Fruit fly (Drosophila melanogaster) whole organism, embryonic: ENCODE data around the gene Ykt6.
A peak's percentile ranks its signal among the peaks of the same experiment; 100 is the strongest.

Experiments used
- Antp ChIP-seq: fragments of 200-800 bp; sonication (Bioruptor generic); optimal IDR thresholded peaks from 3 replicates; lab custom pipeline; 2016; ENCODE audit warnings: missing biosample characterization, missing genetic modification characterization
- Atf6 ChIP-seq: fragments of 200-800 bp; sonication (Bioruptor generic); IDR thresholded peaks from 2 replicates; pipeline ENCODE4 v1.3.6; 2022; ENCODE audit warnings: missing biosample characterization, missing genetic modification characterization
- B-H2 ChIP-seq: fragments of 200-800 bp; sonication (Bioruptor generic); optimal IDR thresholded peaks from 2 replicates; lab custom pipeline; 2018; ENCODE audit warnings: missing biosample characterization, mild to moderate bottlenecking, missing genetic modification characterization
- CG10209 ChIP-seq: fragments of 200-800 bp; sonication (Bioruptor generic); optimal IDR thresholded peaks from 3 replicates; lab custom pipeline; 2017; ENCODE audit warnings: missing biosample characterization, mild to moderate bottlenecking, missing genetic modification characterization, missing genetic modification reagents
- CG13296 ChIP-seq: fragments of 200-800 bp; sonication (Bioruptor generic); optimal IDR thresholded peaks from 3 replicates; lab custom pipeline; 2018; ENCODE audit warnings: missing biosample characterization, mild to moderate bottlenecking, missing genetic modification characterization
- CG13424 ChIP-seq: fragments of 200-800 bp; sonication (Bioruptor generic); optimal IDR thresholded peaks from 2 replicates; lab custom pipeline; 2019; ENCODE audit warnings: missing biosample characterization, mild to moderate bottlenecking, missing genetic modification characterization, moderate library complexity
- CG13775 ChIP-seq: fragments of 200-800 bp; sonication (Bioruptor generic); optimal IDR thresholded peaks from 3 replicates; lab custom pipeline; 2017; ENCODE audit warnings: missing biosample characterization, mild to moderate bottlenecking, missing genetic modification characterization
- CG15011 ChIP-seq: fragments of 200-800 bp; sonication (Bioruptor generic); optimal IDR thresholded peaks from 3 replicates; lab custom pipeline; 2018; ENCODE audit warnings: missing biosample characterization, mild to moderate bottlenecking, missing genetic modification characterization
- CG15696 ChIP-seq: fragments of 200-800 bp; sonication (Bioruptor generic); optimal IDR thresholded peaks from 2 replicates; lab custom pipeline; 2019; ENCODE audit warnings: missing biosample characterization, mild to moderate bottlenecking, missing genetic modification characterization, moderate library complexity
- CG16779 ChIP-seq: fragments of 200-800 bp; sonication (Bioruptor generic); IDR thresholded peaks from 2 replicates; pipeline ENCODE4 v1.3.6; 2022; ENCODE audit warnings: missing biosample characterization, missing genetic modification characterization
- CG17568 ChIP-seq: fragments of 200-800 bp; sonication (Bioruptor generic); optimal IDR thresholded peaks from 2 replicates; lab custom pipeline; 2018; ENCODE audit warnings: missing biosample characterization, mild to moderate bottlenecking, missing genetic modification characterization, moderate library complexity
- CG2120 ChIP-seq: fragments of 200-800 bp; sonication (Bioruptor generic); optimal IDR thresholded peaks from 3 replicates; lab custom pipeline; 2016; ENCODE audit warnings: missing biosample characterization, missing genetic modification characterization
- CG30431 ChIP-seq: fragments of 200-800 bp; sonication (Bioruptor generic); optimal IDR thresholded peaks from 2 replicates; lab custom pipeline; 2017; ENCODE audit warnings: missing biosample characterization, missing genetic modification characterization
- CG33557 ChIP-seq: fragments of 200-800 bp; sonication (Bioruptor generic); optimal IDR thresholded peaks from 2 replicates; lab custom pipeline; 2019; ENCODE audit warnings: missing biosample characterization, mild to moderate bottlenecking, missing genetic modification characterization, moderate library complexity
- CG3847 ChIP-seq: fragments of 200-800 bp; sonication (Bioruptor generic); IDR thresholded peaks from 2 replicates; pipeline ENCODE4 v1.3.6; 2022; ENCODE audit warnings: missing biosample characterization, missing genetic modification characterization
- CG4707 ChIP-seq: fragments of 200-800 bp; sonication (Bioruptor generic); optimal IDR thresholded peaks from 2 replicates; lab custom pipeline; 2018; ENCODE audit warnings: missing biosample characterization, mild to moderate bottlenecking, missing genetic modification characterization, moderate library complexity
- CG6765 ChIP-seq: fragments of 200-800 bp; sonication (Bioruptor generic); optimal IDR thresholded peaks from 3 replicates; lab custom pipeline; 2017; ENCODE audit warnings: missing biosample characterization, mild to moderate bottlenecking, missing genetic modification characterization
- CG6854 ChIP-seq: fragments of 200-800 bp; sonication (Bioruptor generic); optimal IDR thresholded peaks from 3 replicates; lab custom pipeline; 2017; ENCODE audit warnings: missing biosample characterization, mild to moderate bottlenecking, missing genetic modification characterization
- CG7786 ChIP-seq: fragments of 200-800 bp; sonication (Bioruptor generic); optimal IDR thresholded peaks from 2 replicates; lab custom pipeline; 2016; ENCODE audit warnings: missing biosample characterization, missing genetic modification characterization
- CG8089 ChIP-seq: fragments of 200-800 bp; sonication (Bioruptor generic); optimal IDR thresholded peaks from 3 replicates; lab custom pipeline; 2016; ENCODE audit warnings: missing biosample characterization, missing genetic modification characterization
- CG9215 ChIP-seq: fragments of 200-800 bp; sonication (Bioruptor generic); IDR thresholded peaks from 2 replicates; pipeline ENCODE4 v1.3.6; 2022; ENCODE audit warnings: missing biosample characterization, missing genetic modification characterization
- CG9437 ChIP-seq: fragments of 200-800 bp; sonication (Bioruptor generic); optimal IDR thresholded peaks from 2 replicates; lab custom pipeline; 2018; ENCODE audit warnings: missing biosample characterization, mild to moderate bottlenecking, missing genetic modification characterization
- CG9609 ChIP-seq: fragments of 200-800 bp; sonication (Bioruptor generic); optimal IDR thresholded peaks from 3 replicates; lab custom pipeline; 2016; ENCODE audit warnings: missing biosample characterization, missing genetic modification characterization
- CrebB ChIP-seq: fragments of 200-800 bp; sonication (Bioruptor generic); optimal IDR thresholded peaks from 3 replicates; lab custom pipeline; 2018; ENCODE audit warnings: missing biosample characterization, mild to moderate bottlenecking, missing genetic modification characterization
- Gsc ChIP-seq: fragments of 200-800 bp; sonication (Bioruptor generic); IDR thresholded peaks from 2 replicates; pipeline ENCODE4 v1.3.6; 2022; ENCODE audit warnings: missing biosample characterization, missing genetic modification characterization
- HLHmδ ChIP-seq: fragments of 200-800 bp; sonication (Bioruptor generic); optimal IDR thresholded peaks from 2 replicates; lab custom pipeline; 2018; ENCODE audit warnings: missing biosample characterization, mild to moderate bottlenecking, missing genetic modification characterization, moderate library complexity
- Mad ChIP-seq: fragments of 200-800 bp; sonication (Bioruptor generic); optimal IDR thresholded peaks from 2 replicates; lab custom pipeline; 2016; ENCODE audit warnings: missing biosample characterization, missing genetic modification characterization
- NK7.1 ChIP-seq: fragments of 200-800 bp; sonication (Bioruptor generic); optimal IDR thresholded peaks from 3 replicates; lab custom pipeline; 2016; ENCODE audit warnings: missing biosample characterization, missing genetic modification characterization
- Neu2 ChIP-seq: fragments of 200-800 bp; sonication (Bioruptor generic); optimal IDR thresholded peaks from 3 replicates; lab custom pipeline; 2016; ENCODE audit warnings: missing biosample characterization, missing genetic modification characterization, borderline replicate concordance
- Nf-YC ChIP-seq: fragments of 200-800 bp; optimal IDR thresholded peaks from 3 replicates; lab custom pipeline; 2019; ENCODE audit warnings: missing biosample characterization, mild to moderate bottlenecking, missing genetic modification characterization, moderate library complexity
- Vsx1 ChIP-seq: fragments of 200-800 bp; sonication (Bioruptor generic); optimal IDR thresholded peaks from 2 replicates; lab custom pipeline; 2017; ENCODE audit warnings: missing biosample characterization, mild to moderate bottlenecking, missing genetic modification characterization, missing genetic modification reagents
- ap ChIP-seq: fragments of 200-800 bp; sonication (Bioruptor generic); IDR thresholded peaks from 2 replicates; pipeline ENCODE4 v1.3.6; 2022; ENCODE audit warnings: missing biosample characterization, missing genetic modification characterization
- chif ChIP-seq, 2 experiments: fragments of 200-800 bp; sonication (Bioruptor generic); optimal IDR thresholded peaks; 3 replicates each; lab custom pipeline; 2016; ENCODE audit warnings: missing biosample characterization in 2 of 2, missing genetic modification characterization in 2 of 2
- crc ChIP-seq: fragments of 200-800 bp; sonication (Bioruptor generic); optimal IDR thresholded peaks from 2 replicates; lab custom pipeline; 2016; ENCODE audit warnings: missing biosample characterization, missing genetic modification characterization
- exex ChIP-seq: fragments of 200-800 bp; sonication (Bioruptor generic); optimal IDR thresholded peaks from 4 replicates; lab custom pipeline; 2018; ENCODE audit warnings: missing biosample characterization, mild to moderate bottlenecking, missing genetic modification characterization, moderate library complexity
- eyg ChIP-seq: fragments of 200-800 bp; sonication (Bioruptor generic); optimal IDR thresholded peaks from 3 replicates; lab custom pipeline; 2016; ENCODE audit warnings: missing biosample characterization, missing genetic modification characterization
- fd96Cb ChIP-seq: fragments of 200-800 bp; sonication (Bioruptor generic); optimal IDR thresholded peaks from 2 replicates; lab custom pipeline; 2018; ENCODE audit warnings: missing biosample characterization, mild to moderate bottlenecking, missing genetic modification characterization, moderate library complexity
- gro ChIP-seq: fragments of 200-800 bp; sonication (Bioruptor generic); optimal IDR thresholded peaks from 2 replicates; lab custom pipeline; 2016; ENCODE audit warnings: missing biosample characterization, missing genetic modification characterization
- insv ChIP-seq, 2 experiments: fragments of 200-800 bp; sonication (Bioruptor generic); optimal IDR thresholded peaks; 3 replicates each; lab custom pipeline; 2016 to 2018; ENCODE audit warnings: missing biosample characterization in 2 of 2, missing genetic modification characterization in 2 of 2
- lmd ChIP-seq: fragments of 200-800 bp; sonication (Bioruptor generic); IDR thresholded peaks from 2 replicates; pipeline ENCODE4 v1.3.6; 2022; ENCODE audit warnings: missing biosample characterization, missing genetic modification characterization
- lola ChIP-seq, 3 experiments: fragments of >200 bp in 2 of 3; fragments of 200-800 bp in 1 of 3; sonication (Bioruptor generic) in 1 of 3; optimal IDR thresholded peaks; 2 replicates each; lab custom pipeline; 2017 to 2019; ENCODE audit warnings: missing biosample characterization in 3 of 3, missing genetic modification characterization in 3 of 3, mild to moderate bottlenecking in 1 of 3, moderate library complexity in 1 of 3
- mld ChIP-seq: fragments of 200-800 bp; sonication (Bioruptor generic); IDR thresholded peaks from 3 replicates; pipeline ENCODE4 v1.3.6; 2022; ENCODE audit warnings: missing biosample characterization, missing genetic modification characterization; ENCODE audit not compliant: partially characterized antibody
- nom ChIP-seq: fragments of 200-800 bp; sonication (Bioruptor generic); optimal IDR thresholded peaks from 2 replicates; lab custom pipeline; 2017; ENCODE audit warnings: missing biosample characterization, missing genetic modification characterization, mild to moderate bottlenecking, moderate library complexity, missing genetic modification reagents
- ro ChIP-seq: fragments of 200-800 bp; sonication (Bioruptor generic); IDR thresholded peaks from 2 replicates; pipeline ENCODE4 v1.3.6; 2022; ENCODE audit warnings: missing biosample characterization, missing genetic modification characterization
- sug ChIP-seq: fragments of 200-800 bp; optimal IDR thresholded peaks from 2 replicates; lab custom pipeline; 2019; ENCODE audit warnings: missing biosample characterization, mild to moderate bottlenecking, missing genetic modification characterization, moderate library complexity
- tll ChIP-seq, 2 experiments: fragments of 200-800 bp in 1 of 2; fragments of >200 bp in 1 of 2; sonication (Bioruptor generic) in 1 of 2; optimal IDR thresholded peaks; 2 replicates each; lab custom pipeline; 2017 to 2019; ENCODE audit warnings: missing biosample characterization in 2 of 2, missing genetic modification characterization in 2 of 2, mild to moderate bottlenecking in 1 of 2, moderate library complexity in 1 of 2
- ttk ChIP-seq: fragments of 200-800 bp; sonication (Bioruptor generic); IDR thresholded peaks from 2 replicates; pipeline ENCODE4 v2.1.2; 2022; ENCODE audit warnings: missing biosample characterization, missing genetic modification characterization
- z ChIP-seq: fragments of 200-800 bp; sonication (Bioruptor generic); IDR thresholded peaks from 3 replicates; pipeline ENCODE4 v1.3.6; 2022; ENCODE audit warnings: missing biosample characterization, missing genetic modification characterization
- zen ChIP-seq: fragments of 200-800 bp; sonication (Bioruptor generic); optimal IDR thresholded peaks from 3 replicates; lab custom pipeline; 2018; ENCODE audit warnings: missing biosample characterization, mild to moderate bottlenecking, missing genetic modification characterization, moderate library complexity

The Ykt6 gene

DNA sequence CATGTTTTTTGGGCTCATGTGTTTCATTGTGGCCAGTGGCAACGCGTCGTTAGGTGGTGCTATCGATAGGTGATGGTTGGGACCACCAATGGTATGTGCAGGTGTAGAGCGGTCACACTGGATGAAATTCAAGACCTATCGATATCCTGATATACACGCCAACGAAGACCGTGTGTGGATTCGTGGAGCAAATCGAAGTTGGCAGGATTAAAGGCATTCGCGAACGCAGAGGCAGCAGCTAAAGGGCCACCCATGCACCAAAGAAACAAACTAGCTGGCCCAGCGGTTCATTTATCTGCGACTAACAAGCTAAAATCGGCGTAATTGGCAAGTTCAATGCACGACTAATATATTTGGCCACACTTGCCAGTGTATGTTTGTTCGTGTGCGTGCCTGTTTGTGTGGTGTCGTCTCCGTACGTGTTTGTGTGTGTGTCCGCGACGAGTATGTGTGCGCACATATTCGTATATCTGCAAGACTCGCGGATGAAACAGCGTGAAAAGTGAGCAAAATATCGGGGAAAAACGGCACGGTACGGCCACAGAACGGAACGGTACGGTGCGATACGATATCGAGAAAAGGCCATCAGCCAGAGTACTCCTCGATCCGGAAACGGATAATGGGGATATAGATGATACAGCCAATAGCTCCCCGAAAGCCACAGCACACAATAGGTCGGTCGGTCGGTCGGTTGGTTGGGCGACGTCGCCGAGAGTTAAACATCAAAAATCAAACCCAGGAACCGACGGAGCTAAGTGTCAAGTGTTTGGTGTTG lies 15.8 kb downstream of the Ykt6 start, which contains the start of gene Ubr3:
Ubr3 (plus strand) TSS at position 99 of the 775 bp plus-strand sequence.
- no peak for TF ChIP-seq CG13296 (GFP tag; lab: Kevin White, UChicago)
- TF ChIP-seq CG3847 (GFP tag; lab: Robert Waterston, UW), result peak; percentile 32
- TF ChIP-seq NK7.1, result no peak
- TF ChIP-seq gro (GFP tag; lab: Kevin White, UChicago), result no peak
- TF ChIP-seq exex (tag; lab: Kevin White, UChicago), result peak; percentile 7
- no peak for TF ChIP-seq CG33557 (GFP tag; lab: Kevin White, UChicago)
- no peak for TF ChIP-seq chif (GFP tag; optimal IDR thresholded peaks at IDR 0.05; lab: Kevin White, UChicago)
- no peak for TF ChIP-seq z
- TF ChIP-seq Vsx1 (GFP tag; lab: Kevin White, UChicago), result no peak
- no peak for TF ChIP-seq CG7786 (GFP tag; lab: Kevin White, UChicago)
- TF ChIP-seq tll (GFP tag; optimal IDR thresholded peaks at IDR 0.05; lab: Kevin White, UChicago), result no peak
- peak; percentile 26 for TF ChIP-seq CG6765 (GFP tag; lab: Kevin White, UChicago)
- no peak for TF ChIP-seq CG9215
- no peak for TF ChIP-seq CG9437 (GFP tag; lab: Kevin White, UChicago)
- no peak for TF ChIP-seq lola (GFP tag; optimal IDR thresholded peaks at IDR 0.05; lab: Kevin White, UChicago)
- TF ChIP-seq eyg (GFP tag; lab: Kevin White, UChicago), result no peak
- TF ChIP-seq HLHmδ (GFP tag; lab: Kevin White, UChicago), result no peak
- peak in 1 of 2 experiments; percentile 13 for TF ChIP-seq insv (GFP tag; optimal IDR thresholded peaks at IDR 0.05; lab: Kevin White, UChicago)
- TF ChIP-seq Nf-YC (tag; lab: Kevin White, UChicago), result peak; percentile 57
- TF ChIP-seq sug, result peak; percentile 57
- TF ChIP-seq nom, result peak; percentile 32
- no peak for TF ChIP-seq Neu2 (GFP tag; lab: Kevin White, UChicago)
- TF ChIP-seq CG6854 (GFP tag; lab: Kevin White, UChicago), result no peak
- TF ChIP-seq CG16779, result no peak
- no peak for TF ChIP-seq CG15696 (tag; lab: Kevin White, UChicago)
- no peak for TF ChIP-seq CG10209 (GFP tag; lab: Kevin White, UChicago)
- TF ChIP-seq mld (GFP tag; lab: Robert Waterston, UW), result peak; percentile 63; the same call in 2 of the 3 replicates
- TF ChIP-seq CG2120 (GFP tag; lab: Kevin White, UChicago), result peak; percentile 20
- TF ChIP-seq ap (GFP tag; lab: Robert Waterston, UW), result no peak
- TF ChIP-seq fd96Cb, result no peak
- TF ChIP-seq Atf6 (GFP tag; lab: Robert Waterston, UW), result no peak
- TF ChIP-seq CG13775 (GFP tag; lab: Kevin White, UChicago), result no peak
- peak; percentile 2 for TF ChIP-seq B-H2 (GFP tag; lab: Kevin White, UChicago)
- no peak for TF ChIP-seq CG30431 (GFP tag; lab: Kevin White, UChicago)
- no peak for TF ChIP-seq Antp (GFP tag; lab: Kevin White, UChicago)
- no peak for TF ChIP-seq ro
- TF ChIP-seq ttk, result no peak
- TF ChIP-seq Gsc, result no peak
- TF ChIP-seq lmd (GFP tag; lab: Robert Waterston, UW), result no peak
- TF ChIP-seq CG4707 (GFP tag; lab: Kevin White, UChicago), result no peak
- TF ChIP-seq Mad (GFP tag; lab: Kevin White, UChicago), result no peak
- TF ChIP-seq CG8089 (GFP tag; lab: Kevin White, UChicago), result no peak
- peak; percentile 2 for TF ChIP-seq CG9609
- TF ChIP-seq CrebB (tag; lab: Kevin White, UChicago), result no peak
- no peak for TF ChIP-seq CG13424 (tag; lab: Kevin White, UChicago)
- no peak for TF ChIP-seq CG17568 (GFP tag; lab: Kevin White, UChicago)
- no peak for TF ChIP-seq crc
- TF ChIP-seq CG15011, result no peak
- TF ChIP-seq zen, result no peak
